Worm (Caenorhabditis elegans): ENCODE measurements around the gene Y43E12A.3.
"Not testable (repeated sequence)": the region's sequence is repeated elsewhere in the genome, so short reads cannot be mapped to it uniquely, and the experiment has no call there.

The Y43E12A.3 gene

ce11 chrIV:10954955-10955354, 32.7 kb upstream of the Y43E12A.3 start, which contains the start of gene Y69E1A.4:
Gene Y69E1A.4 (plus strand): TSS chrIV:10955255.
- not testable (repeated sequence) for TF ChIP-seq tbx-8 (GFP tag; optimal IDR thresholded peaks at IDR 0.05); ztf-11 (tag; optimal IDR thresholded peaks at IDR 0.05); elt-3 (tag; optimal IDR thresholded peaks at IDR 0.05)

- TF ChIP-seq flh-1 (GFP tag; optimal IDR thresholded peaks at IDR 0.05) (no peak), hlh-1 (tag; optimal IDR thresholded peaks at IDR 0.05) (peak; percentile 82), unc-62 (GFP tag; optimal IDR thresholded peaks at IDR 0.05) (peak; percentile 40), mab-5 (tag; optimal IDR thresholded peaks at IDR 0.05) (peak; percentile 31)
Measured at ce11 chrIV:10957583-10958229, 30.0 kb upstream of the Y43E12A.3 start, which contains the start of gene Y69E1A.5. Gene Y69E1A.5 (minus strand): TSS chrIV:10957655.

- TF ChIP-seq M03D4.4 (tag; optimal IDR thresholded peaks at IDR 0.05) (no peak), hlh-1 (tag; optimal IDR thresholded peaks at IDR 0.05) (peak; percentile 82), ceh-83 (GFP tag; optimal IDR thresholded peaks at IDR 0.05) (no peak), unc-120 (tag; optimal IDR thresholded peaks at IDR 0.05; ENCODE audit: poor library complexity, severe bottlenecking) (peak; percentile 21), nhr-237 (tag; optimal IDR thresholded peaks at IDR 0.05) (no peak)
Measured at ce11 chrIV:10958230-10958588, 29.5 kb upstream of the Y43E12A.3 start, which contains the start of gene sri-19. Gene sri-19 (plus strand): TSS chrIV:10958372.

DNA sequence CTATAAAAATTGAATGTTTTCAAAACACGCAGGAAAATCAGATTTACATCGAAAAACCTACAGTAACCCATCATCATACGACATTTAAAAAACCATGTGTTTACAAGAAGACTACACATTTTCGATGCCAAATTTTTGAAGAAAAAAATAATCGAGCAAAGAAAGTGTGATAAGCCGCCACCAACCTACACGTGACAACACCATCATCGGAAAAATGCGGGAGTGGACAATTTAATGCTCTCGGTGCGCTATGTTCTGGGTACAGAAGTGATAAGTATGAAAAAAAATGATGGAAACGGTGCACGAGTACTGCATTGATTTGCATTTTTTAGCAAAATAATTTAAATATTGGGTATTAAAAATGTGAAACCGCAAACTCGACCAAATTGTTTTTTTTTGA, 23.0 kb upstream of the Y43E12A.3 start:
- TF ChIP-seq blmp-1 (tag; optimal IDR thresholded peaks at IDR 0.05), result no peak
- TF ChIP-seq tbx-8 (GFP tag; optimal IDR thresholded peaks at IDR 0.05), result no peak
- TF ChIP-seq pha-4 (tag; optimal IDR thresholded peaks at IDR 0.05), result no peak
- no peak for TF ChIP-seq unc-62 (GFP tag; optimal IDR thresholded peaks at IDR 0.05)
- no peak for TF ChIP-seq bed-3 (GFP tag; optimal IDR thresholded peaks at IDR 0.05)
- no peak for TF ChIP-seq ham-2 (GFP tag; optimal IDR thresholded peaks at IDR 0.05)
- no peak for TF ChIP-seq nhr-2 (tag; optimal IDR thresholded peaks at IDR 0.05)
- no peak for TF ChIP-seq lin-32 (GFP tag; optimal IDR thresholded peaks at IDR 0.05)
- TF ChIP-seq elt-3 (tag; optimal IDR thresholded peaks at IDR 0.05), result no peak
- no peak for TF ChIP-seq nhr-28 (tag; optimal IDR thresholded peaks at IDR 0.05)
- TF ChIP-seq ceh-39 (tag; optimal IDR thresholded peaks at IDR 0.05), result no peak
- TF ChIP-seq ceh-43 (GFP tag; optimal IDR thresholded peaks at IDR 0.05), result no peak
- no peak for TF ChIP-seq unc-39 (tag; optimal IDR thresholded peaks at IDR 0.05)
- no peak for TF ChIP-seq mep-1 (tag; optimal IDR thresholded peaks at IDR 0.05)
- no peak for TF ChIP-seq nhr-76 (tag; optimal IDR thresholded peaks at IDR 0.05)
- TF ChIP-seq nhr-12 (tag; optimal IDR thresholded peaks at IDR 0.05), result no peak
- no peak for TF ChIP-seq ces-1 (GFP tag; optimal IDR thresholded peaks at IDR 0.05)
- TF ChIP-seq elt-1 (tag; optimal IDR thresholded peaks at IDR 0.05; ENCODE audit: borderline replicate concordance, insufficient read depth), result no peak
- TF ChIP-seq mls-2 (tag; optimal IDR thresholded peaks at IDR 0.05), result no peak
- TF ChIP-seq ztf-11 (tag; optimal IDR thresholded peaks at IDR 0.05), result no peak

ce11 chrIV:10966359-10966758, 21.3 kb upstream of the Y43E12A.3 start, which contains the start of the genes aqp-3 and Y69E1A.8:
Gene aqp-3 (minus strand): TSS chrIV:10966459.
Gene Y69E1A.8 (plus strand): TSS chrIV:10966604.
- TF ChIP-seq cnd-1 (tag; optimal IDR thresholded peaks at IDR 0.05), result no peak
- TF ChIP-seq zip-8 (tag; optimal IDR thresholded peaks at IDR 0.05), result no peak
- TF ChIP-seq blmp-1 (tag; optimal IDR thresholded peaks at IDR 0.05), result no peak
- no peak for TF ChIP-seq M03D4.4 (tag; optimal IDR thresholded peaks at IDR 0.05)
- TF ChIP-seq drap-1 (GFP tag; optimal IDR thresholded peaks at IDR 0.05), result no peak
- TF ChIP-seq bed-3 (GFP tag; optimal IDR thresholded peaks at IDR 0.05), result no peak
- TF ChIP-seq unc-120 (tag; optimal IDR thresholded peaks at IDR 0.05; ENCODE audit: poor library complexity, severe bottlenecking), result no peak
- no peak for TF ChIP-seq sptf-1 (tag; optimal IDR thresholded peaks at IDR 0.05)
- TF ChIP-seq flh-1 (GFP tag; optimal IDR thresholded peaks at IDR 0.05), result no peak
- no peak for TF ChIP-seq nhr-12 (tag; optimal IDR thresholded peaks at IDR 0.05)
- TF ChIP-seq unc-62 (GFP tag; optimal IDR thresholded peaks at IDR 0.05), result no peak
- TF ChIP-seq elt-3 (tag; optimal IDR thresholded peaks at IDR 0.05), result no peak
- TF ChIP-seq snpc-4 (tag; optimal IDR thresholded peaks at IDR 0.05), result no peak
- no peak for TF ChIP-seq ces-1 (GFP tag; optimal IDR thresholded peaks at IDR 0.05)
- TF ChIP-seq ztf-11 (tag; optimal IDR thresholded peaks at IDR 0.05), result no peak
